Fruit fly (Drosophila melanogaster): ENCODE measurements around the gene Sry-delta.

Gene Sry-delta

dm6 chr3R:29997607-29998236 is 45.4 kb upstream of the Sry-delta start, which contains the start of the genes CG15525 and CG11504 (continued):
- TF ChIP-seq amos (GFP tag; IDR thresholded peaks at IDR 0.05; ENCODE audit: partially characterized antibody) (peak; percentile 79), CrebB (tag; optimal IDR thresholded peaks at IDR 0.05) (no peak), Ada2b (GFP tag; IDR thresholded peaks at IDR 0.05) (peak; percentile 36; the same call in 1 of the 2 replicates), gro (GFP tag; optimal IDR thresholded peaks at IDR 0.05) (peak; percentile 53), salm (tag; optimal IDR thresholded peaks at IDR 0.05) (no peak), CG33213 (GFP tag; optimal IDR thresholded peaks at IDR 0.05) (no peak), CG18619 (GFP tag; optimal IDR thresholded peaks at IDR 0.05) (no peak), Dfd (GFP tag; optimal IDR thresholded peaks at IDR 0.05) (no peak), CG14050 (GFP tag; IDR thresholded peaks at IDR 0.05) (no peak), MTF-1 (GFP tag; optimal IDR thresholded peaks at IDR 0.05; ENCODE audit: borderline replicate concordance) (no peak), CG31365 (tag; optimal IDR thresholded peaks at IDR 0.05) (no peak), knrl (GFP tag; IDR thresholded peaks at IDR 0.05; ENCODE audit: partially characterized antibody) (peak; percentile 92), CG43689 (GFP tag; IDR thresholded peaks at IDR 0.05) (no peak), dysf (GFP tag; IDR thresholded peaks at IDR 0.05) (no peak), CG17612 (GFP tag; IDR thresholded peaks at IDR 0.05) (no peak), CG7987 (GFP tag; optimal IDR thresholded peaks at IDR 0.05) (no peak), oc (tag; optimal IDR thresholded peaks at IDR 0.05) (no peak), Ssrp (tag; optimal IDR thresholded peaks at IDR 0.05) (peak; percentile 29), pros (GFP tag; optimal IDR thresholded peaks at IDR 0.05) (no peak), eve (GFP tag; optimal IDR thresholded peaks at IDR 0.05) (no peak), nerfin-1 (tag; optimal IDR thresholded peaks at IDR 0.05) (peak; percentile 46), Hr3 (GFP tag; optimal IDR thresholded peaks at IDR 0.05) (peak; percentile 48), aop (GFP tag; IDR thresholded peaks at IDR 0.05) (no peak), Ravus (GFP tag; IDR thresholded peaks at IDR 0.05) (peak; percentile 2; the same call in 1 of the 2 replicates), ab (GFP tag; optimal IDR thresholded peaks at IDR 0.05) (no peak), schlank (tag; optimal IDR thresholded peaks at IDR 0.05) (no peak), Gug (GFP tag; IDR thresholded peaks at IDR 0.05) (peak; percentile 75; the same call in 3 of the 4 replicates), bowl (GFP tag; IDR thresholded peaks at IDR 0.05) (no peak), CG12942 (GFP tag; optimal IDR thresholded peaks at IDR 0.05) (peak; percentile 26), CG30431 (GFP tag; optimal IDR thresholded peaks at IDR 0.05) (no peak), Dref (GFP tag; IDR thresholded peaks at IDR 0.05) (peak; percentile 90), odd (GFP tag; optimal IDR thresholded peaks at IDR 0.05) (no peak), Nf-YC (tag; optimal IDR thresholded peaks at IDR 0.05) (no peak), Doc2 (GFP tag; IDR thresholded peaks at IDR 0.05) (no peak), dm (GFP tag; optimal IDR thresholded peaks at IDR 0.05) (peak; percentile 15), D19A (tag; optimal IDR thresholded peaks at IDR 0.05) (no peak), HLH54F (GFP tag; optimal IDR thresholded peaks at IDR 0.05) (peak; percentile 47), CoRest (tag; optimal IDR thresholded peaks at IDR 0.05) (peak; percentile 50), peb (GFP tag; IDR thresholded peaks at IDR 0.05) (no peak), CG3995 (GFP tag; optimal IDR thresholded peaks at IDR 0.05) (peak; percentile 10), CG1024 (GFP tag; IDR thresholded peaks at IDR 0.05) (peak; percentile 34; the same call in 1 of the 2 replicates), CG10431 (GFP tag; optimal IDR thresholded peaks at IDR 0.05) (no peak), ro (GFP tag; IDR thresholded peaks at IDR 0.05) (no peak), BEAF-32 (GFP tag; optimal IDR thresholded peaks at IDR 0.05) (peak; percentile 91), zf30C (GFP tag; optimal IDR thresholded peaks at IDR 0.05) (no peak), CG13624 (GFP tag; optimal IDR thresholded peaks at IDR 0.05) (peak; percentile 65), CG8944 (GFP tag; optimal IDR thresholded peaks at IDR 0.05) (peak; percentile 8), sr (GFP tag; IDR thresholded peaks at IDR 0.05) (no peak), CG10565 (GFP tag; optimal IDR thresholded peaks at IDR 0.05) (no peak), kah (GFP tag; optimal IDR thresholded peaks at IDR 0.05) (no peak), CG6175 (GFP tag; IDR thresholded peaks at IDR 0.05) (peak; percentile 32; the same call in 1 of the 3 replicates)
